Worm (Caenorhabditis elegans): ENCODE results near the gene samt-1.

DNA sequence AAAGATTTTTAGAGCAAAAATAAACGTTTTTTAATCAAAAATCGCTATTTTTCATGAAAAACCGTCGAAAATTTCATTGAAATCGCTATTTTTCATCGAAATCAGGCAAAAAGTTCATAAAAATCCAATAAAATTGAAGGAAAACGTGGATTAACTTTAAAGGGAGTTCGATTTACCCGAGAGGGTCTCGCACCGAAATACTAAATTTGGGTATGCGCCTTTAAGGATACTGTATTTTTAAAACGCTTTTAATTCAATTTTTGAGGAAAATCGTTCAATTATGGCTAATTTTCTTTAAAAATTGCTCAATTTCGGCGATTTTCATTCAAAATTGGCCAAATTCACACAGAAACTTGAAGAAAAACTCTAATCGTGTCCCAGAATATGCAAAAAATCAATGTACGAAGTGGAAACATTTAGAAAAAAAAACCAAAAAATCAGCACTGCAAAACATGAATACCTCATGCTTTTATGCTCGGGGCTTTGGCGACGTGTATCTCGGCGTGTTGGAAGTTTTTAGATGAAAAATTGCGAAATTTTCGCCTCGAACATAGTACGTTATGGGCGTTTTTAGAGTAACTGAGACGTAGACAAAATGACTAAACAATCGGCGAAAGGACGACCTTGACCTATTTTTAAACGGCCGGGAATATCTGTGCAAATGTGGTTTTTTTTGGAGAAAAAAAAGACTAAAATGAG lies 38.3 kb upstream of the samt-1 start:
- TF ChIP-seq unc-62 (GFP tag; optimal IDR thresholded peaks at IDR 0.05) (no peak), ceh-16 (tag; optimal IDR thresholded peaks at IDR 0.05) (no peak), R02D3.7 (tag; optimal IDR thresholded peaks at IDR 0.05) (no peak), ama-1 (optimal IDR thresholded peaks at IDR 0.05) (no peak), fos-1 (tag; optimal IDR thresholded peaks at IDR 0.05) (no peak), nhr-67 (tag; optimal IDR thresholded peaks at IDR 0.05) (no peak), ztf-4 (tag; optimal IDR thresholded peaks at IDR 0.05) (no peak), zag-1 (tag; optimal IDR thresholded peaks at IDR 0.05) (no peak), ceh-28 (tag; optimal IDR thresholded peaks at IDR 0.05) (no peak), aly-2 (tag; optimal IDR thresholded peaks at IDR 0.05) (no peak), nhr-12 (tag; optimal IDR thresholded peaks at IDR 0.05) (no peak)
